Worm (Caenorhabditis elegans) whole organism, late embryonic: Measurements from ENCODE around the gene srw-85.

Source experiments
- K02D7.2 ChIP-seq: sonication (generic microtip); optimal IDR thresholded peaks from 2 replicates; lab custom pipeline; 2017; ENCODE audit warnings: mild to moderate bottlenecking, missing genetic modification characterization, missing compliant biosample characterization
- K09A11.1 ChIP-seq: sonication (generic microtip); optimal IDR thresholded peaks from 2 replicates; lab custom pipeline; 2017; ENCODE audit warnings: antibody characterized with exemption, mild to moderate bottlenecking, missing genetic modification characterization, missing compliant biosample characterization; ENCODE audit not compliant: insufficient read depth
- Y22D7AL.16 ChIP-seq: sonication (generic microtip); optimal IDR thresholded peaks from 2 replicates; lab custom pipeline; 2016; ENCODE audit warnings: missing genetic modification characterization, missing compliant biosample characterization
- ama-1 ChIP-seq: fragments of 150-350 bp; optimal IDR thresholded peaks from 2 replicates; lab custom pipeline; 2014
- ceh-14 ChIP-seq: sonication (generic microtip); optimal IDR thresholded peaks from 2 replicates; lab custom pipeline; 2016; ENCODE audit warnings: missing genotype, missing genetic modification characterization, missing compliant biosample characterization
- ceh-18 ChIP-seq: sonication (generic microtip); optimal IDR thresholded peaks from 2 replicates; lab custom pipeline; 2016; ENCODE audit warnings: missing genetic modification characterization, missing compliant biosample characterization
- ceh-19 ChIP-seq: fragments of 200-800 bp; sonication (Bioruptor generic); optimal IDR thresholded peaks from 2 replicates; lab custom pipeline; 2018; ENCODE audit warnings: mild to moderate bottlenecking, missing genetic modification characterization, missing compliant biosample characterization
- ceh-24 ChIP-seq: sonication (generic microtip); optimal IDR thresholded peaks from 2 replicates; lab custom pipeline; 2016; ENCODE audit warnings: mild to moderate bottlenecking, missing genetic modification characterization, missing compliant biosample characterization
- ceh-30 ChIP-seq: fragments of 150-350 bp; optimal IDR thresholded peaks from 2 replicates; lab custom pipeline; 2014; ENCODE audit warnings: missing biosample characterization, missing genetic modification characterization
- ceh-31 ChIP-seq: sonication (generic microtip); optimal IDR thresholded peaks from 2 replicates; lab custom pipeline; 2016; ENCODE audit warnings: missing genetic modification characterization, missing compliant biosample characterization
- ceh-34 ChIP-seq: sonication (generic microtip); optimal IDR thresholded peaks from 2 replicates; lab custom pipeline; 2016; ENCODE audit warnings: mild to moderate bottlenecking, missing genetic modification characterization, missing compliant biosample characterization
- ceh-45 ChIP-seq: fragments of 200-800 bp; sonication (Bioruptor generic); IDR thresholded peaks from 2 replicates; pipeline ENCODE4 v1.3.6; 2022; ENCODE audit warnings: missing genetic modification reagents, missing genetic modification characterization, missing compliant biosample characterization
- ceh-6 ChIP-seq: fragments of 200-800 bp; sonication (Bioruptor generic); optimal IDR thresholded peaks from 2 replicates; lab custom pipeline; 2018; ENCODE audit warnings: mild to moderate bottlenecking, missing genetic modification characterization, missing compliant biosample characterization
- ceh-9 ChIP-seq: sonication (generic microtip); optimal IDR thresholded peaks from 2 replicates; lab custom pipeline; 2016; ENCODE audit warnings: mild to moderate bottlenecking, missing genetic modification characterization, inconsistent platforms, missing compliant biosample characterization
- che-1 ChIP-seq: sonication (generic microtip); optimal IDR thresholded peaks from 2 replicates; lab custom pipeline; 2016; ENCODE audit warnings: mild to moderate bottlenecking, missing genetic modification characterization, missing compliant biosample characterization
- dve-1 ChIP-seq: sonication (generic microtip); optimal IDR thresholded peaks from 2 replicates; lab custom pipeline; 2017; ENCODE audit warnings: antibody characterized with exemption, mild to moderate bottlenecking, missing genetic modification characterization, missing compliant biosample characterization
- ets-4 ChIP-seq: sonication (generic microtip); optimal IDR thresholded peaks from 2 replicates; lab custom pipeline; 2016; ENCODE audit warnings: missing genetic modification characterization, missing compliant biosample characterization
- fax-1 ChIP-seq: sonication (generic microtip); optimal IDR thresholded peaks from 2 replicates; lab custom pipeline; 2016; ENCODE audit warnings: missing genotype, missing genetic modification characterization, missing compliant biosample characterization
- fkh-10 ChIP-seq: fragments of 150-350 bp; optimal IDR thresholded peaks from 2 replicates; lab custom pipeline; 2014; ENCODE audit warnings: missing biosample characterization, missing genetic modification reagents, missing genetic modification characterization
- fkh-6 ChIP-seq: sonication (generic microtip); optimal IDR thresholded peaks from 2 replicates; lab custom pipeline; 2016; ENCODE audit warnings: missing genetic modification characterization, missing compliant biosample characterization
- hlh-13 ChIP-seq: fragments of 200-800 bp; sonication (Bioruptor generic); optimal IDR thresholded peaks from 2 replicates; lab custom pipeline; 2018; ENCODE audit warnings: mild to moderate bottlenecking, missing genetic modification characterization, missing compliant biosample characterization
- hlh-15 ChIP-seq: sonication (generic microtip); optimal IDR thresholded peaks from 2 replicates; lab custom pipeline; 2016; ENCODE audit warnings: missing genetic modification characterization, missing compliant biosample characterization
- madf-2 ChIP-seq: sonication (generic microtip); optimal IDR thresholded peaks from 2 replicates; lab custom pipeline; 2017; ENCODE audit warnings: missing genetic modification characterization, missing compliant biosample characterization
- mec-3 ChIP-seq: sonication (generic microtip); optimal IDR thresholded peaks from 2 replicates; lab custom pipeline; 2016; ENCODE audit warnings: borderline replicate concordance, missing genetic modification characterization, missing compliant biosample characterization
- nhr-11 ChIP-seq: fragments of 150-350 bp; optimal IDR thresholded peaks from 2 replicates; lab custom pipeline; 2014; ENCODE audit warnings: missing biosample characterization, missing genetic modification characterization
- nhr-232 ChIP-seq: sonication (generic microtip); optimal IDR thresholded peaks from 2 replicates; lab custom pipeline; 2016; ENCODE audit warnings: missing genetic modification characterization, missing compliant biosample characterization
- odd-2 ChIP-seq: sonication (generic microtip); optimal IDR thresholded peaks from 2 replicates; lab custom pipeline; 2017; ENCODE audit warnings: antibody characterized with exemption, mild to moderate bottlenecking, missing genetic modification characterization, missing compliant biosample characterization
- pag-3 ChIP-seq: sonication (generic microtip); optimal IDR thresholded peaks from 2 replicates; lab custom pipeline; 2016; ENCODE audit warnings: missing compliant biosample characterization, missing genetic modification characterization, borderline replicate concordance
- pha-2 ChIP-seq: sonication (generic microtip); optimal IDR thresholded peaks from 2 replicates; lab custom pipeline; 2017; ENCODE audit warnings: mild to moderate bottlenecking, missing genetic modification characterization, missing compliant biosample characterization
- pha-4 ChIP-seq: fragments of 150-350 bp; optimal IDR thresholded peaks from 2 replicates; lab custom pipeline; 2018; ENCODE audit warnings: missing biosample characterization, missing genetic modification reagents, missing genetic modification characterization
- ref-2 ChIP-seq: sonication (generic microtip); optimal IDR thresholded peaks from 2 replicates; lab custom pipeline; 2016; ENCODE audit warnings: missing genetic modification characterization, missing compliant biosample characterization
- rnt-1 ChIP-seq: sonication (generic microtip); optimal IDR thresholded peaks from 2 replicates; lab custom pipeline; 2016; ENCODE audit warnings: missing genetic modification characterization, missing compliant biosample characterization
- sdc-2 ChIP-seq: sonication (generic microtip); optimal IDR thresholded peaks from 2 replicates; lab custom pipeline; 2016; ENCODE audit warnings: missing genotype, missing genetic modification characterization, missing compliant biosample characterization
- sox-4 ChIP-seq: sonication (generic microtip); optimal IDR thresholded peaks from 2 replicates; lab custom pipeline; 2017; ENCODE audit warnings: mild to moderate bottlenecking, missing genetic modification characterization, inconsistent platforms, missing compliant biosample characterization
- ttx-3 ChIP-seq: sonication (generic microtip); optimal IDR thresholded peaks from 2 replicates; lab custom pipeline; 2016; ENCODE audit warnings: missing genetic modification reagents, missing genetic modification characterization, missing compliant biosample characterization
- unc-42 ChIP-seq: sonication (generic microtip); optimal IDR thresholded peaks from 2 replicates; lab custom pipeline; 2016; ENCODE audit warnings: missing genotype, missing genetic modification characterization, missing compliant biosample characterization
- unc-55 ChIP-seq: sonication (generic microtip); optimal IDR thresholded peaks from 2 replicates; lab custom pipeline; 2017; ENCODE audit warnings: missing biosample characterization, missing genetic modification reagents, missing genetic modification characterization
- zip-5 ChIP-seq: sonication (generic microtip); optimal IDR thresholded peaks from 2 replicates; lab custom pipeline; 2016; ENCODE audit warnings: missing genetic modification characterization, missing compliant biosample characterization
- ztf-16 ChIP-seq: sonication (generic microtip); optimal IDR thresholded peaks from 2 replicates; lab custom pipeline; 2017; ENCODE audit warnings: missing genetic modification characterization, missing compliant biosample characterization

srw-85 gene

DNA sequence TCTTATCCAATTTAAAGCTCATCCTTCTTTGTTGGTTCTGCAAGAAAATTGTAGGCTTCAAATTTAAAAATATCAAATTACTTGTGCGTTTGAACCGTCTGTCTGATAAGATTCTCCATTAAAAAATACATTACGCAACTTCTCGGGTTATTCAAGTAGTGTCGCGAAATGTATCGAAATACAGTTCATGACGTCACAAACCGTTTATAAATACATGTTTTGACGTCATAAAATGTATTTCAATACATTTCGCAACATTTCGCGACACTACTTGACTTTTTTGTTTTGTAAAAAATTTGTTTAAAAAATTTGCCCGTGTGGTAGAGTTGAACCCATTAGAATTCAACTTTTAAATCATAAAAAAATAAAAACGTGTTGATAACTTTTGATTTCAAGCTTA, 12.7 kb upstream of the srw-85 start:
- TF ChIP-seq rnt-1 (no peak), unc-55 (GFP tag; lab: Kevin White, UChicago) (no peak), Y22D7AL.16 (tag; lab: Kevin White, UChicago) (no peak), K02D7.2 (no peak), fkh-6 (tag; lab: Kevin White, UChicago) (no peak), sdc-2 (tag; lab: Kevin White, UChicago) (no peak), nhr-232 (tag; lab: Kevin White, UChicago) (no peak), ama-1 (no peak), odd-2 (tag; lab: Kevin White, UChicago) (no peak), ceh-9 (tag; lab: Kevin White, UChicago) (no peak), hlh-13 (GFP tag; lab: Kevin White, UChicago) (no peak), unc-42 (tag; lab: Kevin White, UChicago) (no peak), ets-4 (tag; lab: Kevin White, UChicago) (no peak)

- TF ChIP-seq pag-3 (no peak), ceh-14 (no peak), hlh-15 (tag; lab: Kevin White, UChicago) (no peak), ceh-31 (tag; lab: Kevin White, UChicago) (no peak), zip-5 (tag; lab: Kevin White, UChicago) (no peak), fkh-10 (GFP tag; lab: Kevin White, UChicago) (no peak), ref-2 (tag; lab: Kevin White, UChicago) (no peak), sox-4 (tag; lab: Kevin White, UChicago) (no peak), nhr-11 (tag; lab: Kevin White, UChicago) (no peak), ztf-16 (no peak), pha-4 (tag; lab: Kevin White, UChicago) (no peak), che-1 (tag; lab: Kevin White, UChicago) (no peak), mec-3 (tag; lab: Kevin White, UChicago) (no peak), ceh-45 (no peak), unc-42 (tag; lab: Kevin White, UChicago) (no peak), ceh-34 (tag; lab: Kevin White, UChicago) (no peak), pha-2 (tag; lab: Kevin White, UChicago) (no peak)
These were observed 5.4 kb upstream of the srw-85 start, which contains the start of gene C25F9.14 for ce11 chrV:19436307-19436706. TSS of gene C25F9.14 (plus strand) at chrV:19436484.

ce11 chrV:19433806-19434437, 3.0 kb upstream of the srw-85 start, which contains the start of gene C25F9.16:
TSS of gene C25F9.16 (plus strand) at chrV:19434387.
- TF ChIP-seq ceh-14: no peak
- no peak for TF ChIP-seq madf-2 (tag; lab: Kevin White, UChicago)
- TF ChIP-seq ceh-18 (tag; lab: Kevin White, UChicago): no peak
- no peak for TF ChIP-seq ttx-3 (tag; lab: Kevin White, UChicago)
- no peak for TF ChIP-seq ceh-30 (tag; lab: Kevin White, UChicago)
- TF ChIP-seq mec-3 (tag; lab: Kevin White, UChicago): no peak
- TF ChIP-seq ceh-6 (GFP tag; lab: Kevin White, UChicago): no peak
- TF ChIP-seq odd-2 (tag; lab: Kevin White, UChicago): no peak

- TF ChIP-seq ref-2 (tag; lab: Kevin White, UChicago): no peak
- no peak for TF ChIP-seq fkh-10 (GFP tag; lab: Kevin White, UChicago)
- no peak for TF ChIP-seq dve-1 (tag; lab: Kevin White, UChicago)
- no peak for TF ChIP-seq fax-1 (tag; lab: Kevin White, UChicago)
- TF ChIP-seq K09A11.1 (tag; lab: Kevin White, UChicago): no peak
- no peak for TF ChIP-seq ceh-24 (tag; lab: Kevin White, UChicago)
- TF ChIP-seq mec-3 (tag; lab: Kevin White, UChicago): no peak
- TF ChIP-seq hlh-13 (GFP tag; lab: Kevin White, UChicago): no peak
- TF ChIP-seq zip-5 (tag; lab: Kevin White, UChicago): no peak
- no peak for TF ChIP-seq odd-2 (tag; lab: Kevin White, UChicago)
- no peak for TF ChIP-seq ceh-19 (GFP tag; lab: Kevin White, UChicago)
- no peak for TF ChIP-seq pha-2 (tag; lab: Kevin White, UChicago)
These were observed 2.0 kb upstream of the srw-85 start, which contains the start of gene C25F9.11 for ce11 chrV:19432972-19433371. TSS of gene C25F9.11 (minus strand) at chrV:19433072.
